Worm (Caenorhabditis elegans): ENCODE data around the gene F15G9.5.
"Not testable (repeated sequence)": the region's sequence is repeated elsewhere in the genome, so short reads cannot be mapped to it uniquely, and the experiment has no call there.

DNA sequence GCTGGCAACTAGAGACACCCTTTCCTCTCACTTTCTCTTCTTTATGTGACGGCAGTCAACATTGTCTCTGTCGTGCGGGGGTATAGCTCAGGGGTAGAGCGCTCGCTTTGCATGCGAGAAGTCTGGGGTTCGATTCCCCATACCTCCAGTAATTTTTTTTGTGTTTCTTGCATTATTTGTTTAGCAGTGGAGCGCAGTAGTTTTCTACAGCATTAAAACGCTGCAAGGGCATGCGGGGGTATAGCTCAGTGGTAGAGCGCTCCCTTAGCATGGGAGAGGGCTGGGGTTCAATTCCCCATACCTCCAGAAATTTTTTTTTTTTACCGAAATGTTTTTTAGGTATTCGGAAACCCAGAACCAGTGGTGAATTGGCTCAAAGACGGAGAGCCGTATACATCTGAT lies 5.8 kb upstream of the F15G9.5 start:
- TF ChIP-seq unc-62 (GFP tag; optimal IDR thresholded peaks at IDR 0.05), result peak; percentile 67
- not testable (repeated sequence) for TF ChIP-seq ztf-11 (tag; optimal IDR thresholded peaks at IDR 0.05); elt-1 (tag; optimal IDR thresholded peaks at IDR 0.05); mml-1 (tag; optimal IDR thresholded peaks at IDR 0.05); ama-1 (optimal IDR thresholded peaks at IDR 0.05); pha-4 (tag; optimal IDR thresholded peaks at IDR 0.05); fkh-10 (GFP tag; optimal IDR thresholded peaks at IDR 0.05); ceh-9 (tag; optimal IDR thresholded peaks at IDR 0.05)
- TF ChIP-seq nhr-43 (tag; optimal IDR thresholded peaks at IDR 0.05; ENCODE audit: poor library complexity, severe bottlenecking), result peak; percentile 81
- TF ChIP-seq nhr-11 (tag; optimal IDR thresholded peaks at IDR 0.05), result peak; percentile 28
- peak; percentile 52 for TF ChIP-seq egl-27 (tag; optimal IDR thresholded peaks at IDR 0.05)
- peak; percentile 90 for TF ChIP-seq tbx-2 (tag; optimal IDR thresholded peaks at IDR 0.05)
